Worm (Caenorhabditis elegans) whole organism, L4 larva: ENCODE results near the gene Y39C12A.9.

ENCODE experiments used
- D1046.2 ChIP-seq: fragments of 200-800 bp; sonication (Bioruptor generic); IDR thresholded peaks from 2 replicates; pipeline ENCODE4 v1.3.6; 2022; ENCODE audit warnings: missing genetic modification characterization, missing compliant biosample characterization
- F10B5.3 ChIP-seq: sonication (generic microtip); optimal IDR thresholded peaks from 2 replicates; lab custom pipeline; 2016; ENCODE audit warnings: mild to moderate bottlenecking, missing genetic modification characterization, missing compliant biosample characterization
- F44E2.7 ChIP-seq: fragments of 200-800 bp; sonication (Bioruptor generic); IDR thresholded peaks from 2 replicates; pipeline ENCODE4 v2.1.2; 2022; ENCODE audit warnings: missing genetic modification characterization, missing compliant biosample characterization
- F49E8.2 ChIP-seq: sonication (generic microtip); optimal IDR thresholded peaks from 2 replicates; lab custom pipeline; 2016; ENCODE audit warnings: missing compliant biosample characterization, mild to moderate bottlenecking, missing genetic modification characterization, borderline replicate concordance
- aha-1 ChIP-seq: fragments of 150-350 bp; peaks from one replicate; lab custom pipeline; 2014; ENCODE audit warnings: missing biosample characterization, missing genetic modification characterization
- arid-1 ChIP-seq: fragments of 200-800 bp; sonication (Bioruptor generic); conservative IDR thresholded peaks from 2 replicates; pipeline ENCODE4 v1.3.6; 2022; ENCODE audit warnings: missing genetic modification reagents, missing genetic modification characterization, missing compliant biosample characterization
- attf-4 ChIP-seq: sonication (generic microtip); optimal IDR thresholded peaks from 3 replicates; lab custom pipeline; 2017; ENCODE audit warnings: missing biosample characterization, missing genetic modification characterization
- ceh-32 ChIP-seq: sonication (generic microtip); optimal IDR thresholded peaks from 2 replicates; lab custom pipeline; 2016; ENCODE audit warnings: mild to moderate bottlenecking, missing genetic modification characterization, missing compliant biosample characterization; ENCODE audit not compliant: poor library complexity
- ceh-62 ChIP-seq: sonication (generic microtip); optimal IDR thresholded peaks from 2 replicates; lab custom pipeline; 2017; ENCODE audit warnings: missing biosample characterization, missing genetic modification characterization
- ces-1 ChIP-seq: fragments of 150-350 bp; sonication (generic microtip); optimal IDR thresholded peaks from 4 replicates; lab custom pipeline; 2014; ENCODE audit warnings: missing biosample characterization, missing genetic modification reagents, missing genetic modification characterization
- daf-12 ChIP-seq: fragments of 150-350 bp; optimal IDR thresholded peaks from 2 replicates; lab custom pipeline; 2014; ENCODE audit warnings: missing biosample characterization, missing genetic modification reagents, missing genetic modification characterization
- daf-19 ChIP-seq: fragments of 200-800 bp; sonication (Bioruptor generic); conservative IDR thresholded peaks from 2 replicates; pipeline ENCODE4 v1.3.6; 2022; ENCODE audit warnings: missing genetic modification characterization, missing compliant biosample characterization
- dmd-8 ChIP-seq: fragments of 200-800 bp; sonication (Bioruptor generic); IDR thresholded peaks from 2 replicates; pipeline ENCODE4 v1.3.6; 2022; ENCODE audit warnings: missing genetic modification characterization, missing compliant biosample characterization
- duxl-1 ChIP-seq: sonication (generic microtip); optimal IDR thresholded peaks from 2 replicates; lab custom pipeline; 2016; ENCODE audit warnings: mild to moderate bottlenecking, missing genetic modification characterization, moderate library complexity, missing compliant biosample characterization; ENCODE audit not compliant: poor library complexity
- fos-1 ChIP-seq: fragments of 150-350 bp; optimal IDR thresholded peaks from 2 replicates; lab custom pipeline; 2014; ENCODE audit warnings: missing biosample characterization, missing genetic modification characterization
- hif-1 ChIP-seq, 2 experiments: sonication (generic microtip); optimal IDR thresholded peaks; 2 replicates each; lab custom pipeline; 2016 to 2017; ENCODE audit warnings: missing compliant biosample characterization in 2 of 2, missing genetic modification characterization in 2 of 2, missing genetic modification reagents in 2 of 2, missing genotype in 2 of 2, mild to moderate bottlenecking in 1 of 2
- hlh-11 ChIP-seq: fragments of 200-800 bp; sonication (Bioruptor generic); optimal IDR thresholded peaks from 2 replicates; lab custom pipeline; 2018; ENCODE audit warnings: mild to moderate bottlenecking, missing genetic modification characterization, missing compliant biosample characterization
- hmg-1.1 ChIP-seq: fragments of 200-800 bp; sonication (Bioruptor generic); IDR thresholded peaks from 2 replicates; pipeline ENCODE4 v1.3.6; 2022; ENCODE audit warnings: missing genetic modification reagents, missing genetic modification characterization, missing compliant biosample characterization
- lin-29 ChIP-seq: fragments of 200-800 bp; sonication (Bioruptor generic); IDR thresholded peaks from 2 replicates; pipeline ENCODE4 v1.3.6; 2022; ENCODE audit warnings: missing genetic modification reagents, missing genetic modification characterization, missing compliant biosample characterization
- lin-39 ChIP-seq: fragments of 150-350 bp; optimal IDR thresholded peaks from 2 replicates; lab custom pipeline; 2014; ENCODE audit warnings: missing biosample characterization, missing genetic modification reagents, missing genetic modification characterization
- madf-9 ChIP-seq: fragments of 200-800 bp; sonication (Bioruptor generic); conservative IDR thresholded peaks from 2 replicates; pipeline ENCODE4 v1.3.6; 2022; ENCODE audit warnings: missing genetic modification reagents, missing genetic modification characterization, missing compliant biosample characterization
- mdl-1 ChIP-seq, 2 experiments: fragments of 150-350 bp in 1 of 2; sonication (generic microtip) in 1 of 2; optimal IDR thresholded peaks; 2 replicates each; lab custom pipeline; 2014 to 2017; ENCODE audit warnings: missing biosample characterization in 2 of 2, missing genetic modification characterization in 2 of 2
- mxl-3 ChIP-seq: fragments of 200-800 bp; sonication (Bioruptor generic); optimal IDR thresholded peaks from 2 replicates; lab custom pipeline; 2018; ENCODE audit warnings: mild to moderate bottlenecking, missing genetic modification characterization, missing compliant biosample characterization
- nhr-11 ChIP-seq: fragments of 150-350 bp; optimal IDR thresholded peaks from 2 replicates; lab custom pipeline; 2014; ENCODE audit warnings: missing biosample characterization, missing genetic modification characterization
- nhr-111 ChIP-seq: fragments of 200-800 bp; sonication (Bioruptor generic); optimal IDR thresholded peaks from 2 replicates; lab custom pipeline; 2018; ENCODE audit warnings: mild to moderate bottlenecking, missing genetic modification characterization, missing compliant biosample characterization
- nhr-42 ChIP-seq: fragments of 200-800 bp; sonication (Bioruptor generic); IDR thresholded peaks from 2 replicates; pipeline ENCODE4 v1.3.6; 2022; ENCODE audit warnings: missing genetic modification characterization, missing compliant biosample characterization
- nhr-6 ChIP-seq: fragments of 150-350 bp; optimal IDR thresholded peaks from 2 replicates; lab custom pipeline; 2014; ENCODE audit warnings: missing biosample characterization, missing genetic modification characterization
- php-3 ChIP-seq: fragments of 200-800 bp; sonication (Bioruptor generic); IDR thresholded peaks from 2 replicates; pipeline ENCODE4 v1.3.6; 2022; ENCODE audit warnings: missing genetic modification reagents, missing genetic modification characterization, missing compliant biosample characterization
- spr-1 ChIP-seq: sonication (generic microtip); optimal IDR thresholded peaks from 2 replicates; lab custom pipeline; 2016; ENCODE audit warnings: mild to moderate bottlenecking, missing genetic modification characterization, missing compliant biosample characterization
- spr-3 ChIP-seq: fragments of 200-800 bp; sonication (Bioruptor generic); optimal IDR thresholded peaks from 2 replicates; lab custom pipeline; 2018; ENCODE audit warnings: mild to moderate bottlenecking, missing genetic modification characterization, missing compliant biosample characterization
- tag-97 ChIP-seq: fragments of 200-800 bp; sonication (Bioruptor generic); IDR thresholded peaks from 2 replicates; pipeline ENCODE4 v1.3.6; 2022; ENCODE audit warnings: missing genetic modification characterization, missing compliant biosample characterization
- tra-1 ChIP-seq: fragments of 200-800 bp; sonication (Bioruptor generic); IDR thresholded peaks from 2 replicates; pipeline ENCODE4 v1.3.6; 2022; ENCODE audit warnings: missing genetic modification reagents, missing genetic modification characterization, missing compliant biosample characterization
- unc-130 ChIP-seq: sonication (generic microtip); optimal IDR thresholded peaks from 2 replicates; lab custom pipeline; 2016; ENCODE audit warnings: missing genetic modification reagents, missing genetic modification characterization, missing compliant biosample characterization
- unc-62 ChIP-seq, 3 experiments: fragments of 150-350 bp in 1 of 3; sonication (generic microtip); optimal IDR thresholded peaks in 2 of 3; peaks in 1 of 3; 1 replicate in 1 of 3; 2 replicates in 2 of 3; lab custom pipeline; 2014 to 2017; ENCODE audit warnings: missing biosample characterization in 3 of 3, missing genetic modification characterization in 3 of 3, missing genetic modification reagents in 3 of 3, missing genotype in 1 of 3
- zfp-3 ChIP-seq: fragments of 200-800 bp; sonication (Bioruptor generic); conservative IDR thresholded peaks from 2 replicates; pipeline ENCODE4 v1.3.6; 2022; ENCODE audit warnings: missing genetic modification reagents, missing genetic modification characterization, missing compliant biosample characterization
- zip-2 ChIP-seq: fragments of 150-350 bp; optimal IDR thresholded peaks from 2 replicates; lab custom pipeline; 2014; ENCODE audit warnings: missing biosample characterization, missing genetic modification characterization

Gene Y39C12A.9

ce11 chrIV:12236011-12236410 is 23.0 kb downstream of the Y39C12A.9 start, which contains the start of gene sre-16:
Gene sre-16 (minus strand): TSS chrIV:12236111.
- no peak for TF ChIP-seq F10B5.3 (tag; lab: Kevin White, UChicago)
- no peak for TF ChIP-seq daf-12 (tag; lab: Kevin White, UChicago)
- TF ChIP-seq fos-1 (tag; lab: Kevin White, UChicago): no peak
- TF ChIP-seq tra-1 (GFP tag; lab: Robert Waterston, UW): no peak
- TF ChIP-seq hmg-1.1 (GFP tag; lab: Robert Waterston, UW): no peak
- TF ChIP-seq zfp-3: no peak
- no peak for TF ChIP-seq ceh-62 (tag; lab: Kevin White, UChicago)
- no peak for TF ChIP-seq lin-29 (GFP tag; lab: Robert Waterston, UW)
- no peak for TF ChIP-seq F44E2.7
- TF ChIP-seq F49E8.2 (tag; lab: Kevin White, UChicago): no peak
- no peak for TF ChIP-seq arid-1 (GFP tag; lab: Robert Waterston, UW)
- no peak for TF ChIP-seq daf-19
- TF ChIP-seq ceh-32 (tag; lab: Kevin White, UChicago): no peak
- no peak for TF ChIP-seq unc-62 (GFP tag; optimal IDR thresholded peaks at IDR 0.05 in 1 of 2; lab: Kevin White, UChicago)
- TF ChIP-seq unc-62 (tag; optimal IDR thresholded peaks at IDR 0.05; lab: Kevin White, UChicago): no peak
- TF ChIP-seq aha-1 (tag; lab: Kevin White, UChicago): no peak
- TF ChIP-seq, all 104 proteins: peak for 0

- TF ChIP-seq spr-1 (tag; lab: Kevin White, UChicago) (no peak), attf-4 (no peak), D1046.2 (GFP tag; lab: Robert Waterston, UW) (no peak), F10B5.3 (tag; lab: Kevin White, UChicago) (no peak), hlh-11 (tag; lab: Kevin White, UChicago) (no peak), nhr-42 (GFP tag; lab: Robert Waterston, UW) (no peak), madf-9 (GFP tag; lab: Robert Waterston, UW) (no peak)
These were observed 29.3 kb downstream of the Y39C12A.9 start, which contains the start of gene sre-18 for ce11 chrIV:12229679-12230078. Gene sre-18 (minus strand): TSS chrIV:12229779.

- TF ChIP-seq hif-1 (tag; optimal IDR thresholded peaks at IDR 0.05; lab: Kevin White, UChicago): no peak
- TF ChIP-seq nhr-6: no peak
- no peak for TF ChIP-seq ces-1 (GFP tag; lab: Kevin White, UChicago)
These were observed 32.0 kb downstream of the Y39C12A.9 start, which contains the start of gene mlt-3 for ce11 chrIV:12227012-12227411. Gene mlt-3 (minus strand): TSS chrIV:12227112.

- TF ChIP-seq mdl-1 (tag; optimal IDR thresholded peaks at IDR 0.05; lab: Kevin White, UChicago) (no peak), tag-97 (GFP tag; lab: Robert Waterston, UW) (no peak), F44E2.7 (no peak), unc-62 (GFP tag; optimal IDR thresholded peaks at IDR 0.05 in 1 of 2; lab: Kevin White, UChicago) (no peak), unc-62 (tag; optimal IDR thresholded peaks at IDR 0.05; lab: Kevin White, UChicago) (no peak), zip-2 (no peak), duxl-1 (no peak), lin-39 (tag; lab: Kevin White, UChicago) (no peak), unc-130 (no peak), ceh-62 (tag; lab: Kevin White, UChicago) (no peak), nhr-11 (tag; lab: Kevin White, UChicago) (no peak), dmd-8 (GFP tag; lab: Robert Waterston, UW) (no peak), mxl-3 (GFP tag; lab: Kevin White, UChicago) (no peak), php-3 (GFP tag; lab: Robert Waterston, UW) (no peak), nhr-111 (GFP tag; lab: Kevin White, UChicago) (no peak), spr-3 (GFP tag; lab: Kevin White, UChicago) (no peak)
These were observed 39.7 kb downstream of the Y39C12A.9 start, which contains the start of gene F35G2.5 for ce11 chrIV:12219309-12219708. Gene F35G2.5 (plus strand): TSS chrIV:12219609.
